Worm (Caenorhabditis elegans): ENCODE results near the gene srxa-6.

Gene srxa-6

ce11 chrV:20692903-20693302 is 41.9 kb upstream of the srxa-6 start (continued):
- no peak for TF ChIP-seq elt-2 (tag; optimal IDR thresholded peaks at IDR 0.05)

DNA sequence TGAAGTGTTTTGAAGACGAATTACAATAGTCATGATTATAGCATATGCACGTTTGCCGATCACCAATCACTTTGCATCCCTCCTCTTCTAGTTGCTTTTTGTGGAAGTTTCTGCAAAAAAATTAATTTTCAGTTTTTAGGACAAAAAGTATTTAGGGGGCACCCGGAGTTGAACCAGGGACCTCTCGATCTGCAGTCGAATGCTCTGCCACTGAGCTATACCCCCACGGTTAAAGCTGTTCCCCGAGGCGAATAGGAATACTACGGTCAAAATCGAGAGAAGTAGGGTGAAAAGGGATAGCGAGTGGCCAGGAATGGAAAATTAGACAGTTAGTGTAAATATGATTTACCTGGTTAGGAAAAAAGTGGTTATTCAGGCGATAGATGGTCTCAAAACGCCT is 40.8 kb upstream of the srxa-6 start:
- TF ChIP-seq zag-1 (tag; optimal IDR thresholded peaks at IDR 0.05) (no peak), pha-4 (tag; optimal IDR thresholded peaks at IDR 0.05) (no peak), nhr-77 (tag; optimal IDR thresholded peaks at IDR 0.05) (no peak), mml-1 (tag; optimal IDR thresholded peaks at IDR 0.05) (no peak), snpc-4 (tag; optimal IDR thresholded peaks at IDR 0.05) (no peak), lin-15B (tag; optimal IDR thresholded peaks at IDR 0.05) (peak; percentile 25), ZK546.5 (tag; optimal IDR thresholded peaks at IDR 0.05) (no peak), nhr-11 (tag; optimal IDR thresholded peaks at IDR 0.05) (no peak), egl-27 (tag; optimal IDR thresholded peaks at IDR 0.05) (no peak), nhr-76 (tag; optimal IDR thresholded peaks at IDR 0.05) (no peak), fos-1 (tag; optimal IDR thresholded peaks at IDR 0.05) (no peak), nhr-237 (tag; optimal IDR thresholded peaks at IDR 0.05) (no peak), ama-1 (optimal IDR thresholded peaks at IDR 0.05) (no peak), nhr-25 (tag; optimal IDR thresholded peaks at IDR 0.05) (no peak), aly-2 (tag; optimal IDR thresholded peaks at IDR 0.05) (no peak), unc-39 (tag; optimal IDR thresholded peaks at IDR 0.05) (no peak), ceh-9 (tag; optimal IDR thresholded peaks at IDR 0.05) (no peak), nhr-23 (tag; optimal IDR thresholded peaks at IDR 0.05) (peak; percentile 36), eor-1 (tag; optimal IDR thresholded peaks at IDR 0.05) (no peak), elt-1 (tag; optimal IDR thresholded peaks at IDR 0.05) (no peak), mdl-1 (tag; optimal IDR thresholded peaks at IDR 0.05) (no peak), nhr-43 (tag; optimal IDR thresholded peaks at IDR 0.05; ENCODE audit: poor library complexity, severe bottlenecking) (no peak), lsy-12 (tag; optimal IDR thresholded peaks at IDR 0.05) (peak; percentile 37), egl-5 (tag; optimal IDR thresholded peaks at IDR 0.05) (no peak), lin-39 (tag; optimal IDR thresholded peaks at IDR 0.05) (no peak), skn-1 (tag; optimal IDR thresholded peaks at IDR 0.05) (no peak), elt-3 (tag; optimal IDR thresholded peaks at IDR 0.05) (no peak), nhr-12 (tag; optimal IDR thresholded peaks at IDR 0.05) (no peak), fkh-10 (GFP tag; optimal IDR thresholded peaks at IDR 0.05) (no peak), pqm-1 (tag; optimal IDR thresholded peaks at IDR 0.05) (no peak), sea-2 (GFP tag; optimal IDR thresholded peaks at IDR 0.05) (no peak), nfya-1 (tag; optimal IDR thresholded peaks at IDR 0.05; ENCODE audit: insufficient read depth) (peak; percentile 37), ztf-11 (tag; optimal IDR thresholded peaks at IDR 0.05) (no peak), elt-2 (tag; optimal IDR thresholded peaks at IDR 0.05) (peak; percentile 13), ceh-28 (tag; optimal IDR thresholded peaks at IDR 0.05) (no peak), ztf-4 (tag; optimal IDR thresholded peaks at IDR 0.05) (peak; percentile 38), tbx-2 (tag; optimal IDR thresholded peaks at IDR 0.05) (peak; percentile 40), hmg-11 (tag; optimal IDR thresholded peaks at IDR 0.05) (peak; percentile 72), nhr-28 (tag; optimal IDR thresholded peaks at IDR 0.05) (no peak), daf-12 (tag; optimal IDR thresholded peaks at IDR 0.05) (no peak), ceh-82 (tag; optimal IDR thresholded peaks at IDR 0.05) (no peak), ceh-16 (tag; optimal IDR thresholded peaks at IDR 0.05) (no peak), jun-1 (tag; optimal IDR thresholded peaks at IDR 0.05) (peak; percentile 19), R02D3.7 (tag; optimal IDR thresholded peaks at IDR 0.05) (no peak), nhr-67 (tag; optimal IDR thresholded peaks at IDR 0.05) (no peak), fkh-2 (tag; optimal IDR thresholded peaks at IDR 0.05) (no peak), unc-62 (GFP tag; optimal IDR thresholded peaks at IDR 0.05) (no peak)
